Fruit fly (Drosophila melanogaster) whole organism, embryonic: ENCODE results near the gene wapl.

Experiments used
- BEAF-32 ChIP-seq: fragments of 200-800 bp; sonication (Bioruptor generic); optimal IDR thresholded peaks from 3 replicates; lab custom pipeline; 2017; ENCODE audit warnings: missing biosample characterization, missing genetic modification characterization, mild to moderate bottlenecking, moderate library complexity, missing genetic modification reagents
- CG10321 ChIP-seq: fragments of 200-800 bp; sonication (Bioruptor generic); IDR thresholded peaks from 2 replicates; pipeline ENCODE4 v1.3.6; 2022; ENCODE audit warnings: missing biosample characterization, missing genetic modification characterization
- CG10462 ChIP-seq: fragments of 200-800 bp; sonication (Bioruptor generic); optimal IDR thresholded peaks from 2 replicates; lab custom pipeline; 2016; ENCODE audit warnings: missing biosample characterization, missing genetic modification characterization
- CG11093 ChIP-seq: fragments of 200-800 bp; sonication (Bioruptor generic); IDR thresholded peaks from 3 replicates; pipeline ENCODE4 v1.3.6; 2022; ENCODE audit warnings: missing biosample characterization, missing genetic modification characterization
- CG11560 ChIP-seq: fragments of 200-800 bp; sonication (Bioruptor generic); IDR thresholded peaks from 3 replicates; pipeline ENCODE4 v1.3.6; 2022; ENCODE audit warnings: missing biosample characterization, missing genetic modification characterization
- CG12391 ChIP-seq: fragments of 200-800 bp; sonication (Bioruptor generic); optimal IDR thresholded peaks from 3 replicates; lab custom pipeline; 2018; ENCODE audit warnings: missing biosample characterization, mild to moderate bottlenecking, missing genetic modification characterization, moderate library complexity
- CG13287 ChIP-seq: fragments of 200-800 bp; sonication (Bioruptor generic); IDR thresholded peaks from 2 replicates; pipeline ENCODE4 v1.3.6; 2022; ENCODE audit warnings: missing biosample characterization, missing genetic modification characterization; ENCODE audit not compliant: partially characterized antibody
- CG13424 ChIP-seq: fragments of 200-800 bp; sonication (Bioruptor generic); optimal IDR thresholded peaks from 2 replicates; lab custom pipeline; 2019; ENCODE audit warnings: missing biosample characterization, mild to moderate bottlenecking, missing genetic modification characterization, moderate library complexity
- CG14014 ChIP-seq: fragments of 200-800 bp; sonication (Bioruptor generic); IDR thresholded peaks from 2 replicates; pipeline ENCODE4 v1.3.6; 2022; ENCODE audit warnings: missing biosample characterization, missing genetic modification characterization
- CG14860 ChIP-seq: fragments of 200-800 bp; sonication (Bioruptor generic); IDR thresholded peaks from 3 replicates; pipeline ENCODE4 v1.3.6; 2022; ENCODE audit warnings: missing biosample characterization, missing genetic modification characterization; ENCODE audit not compliant: partially characterized antibody
- CG1602 ChIP-seq: fragments of 200-800 bp; sonication (Bioruptor generic); optimal IDR thresholded peaks from 3 replicates; lab custom pipeline; 2016; ENCODE audit warnings: missing biosample characterization, missing genetic modification characterization
- CG17385 ChIP-seq: fragments of 200-800 bp; sonication (Bioruptor generic); optimal IDR thresholded peaks from 3 replicates; lab custom pipeline; 2018; ENCODE audit warnings: missing biosample characterization, mild to moderate bottlenecking, missing genetic modification characterization
- CG17912 ChIP-seq: fragments of 200-800 bp; sonication (Bioruptor generic); optimal IDR thresholded peaks from 2 replicates; lab custom pipeline; 2018; ENCODE audit warnings: missing biosample characterization, mild to moderate bottlenecking, missing genetic modification characterization
- CG18619 ChIP-seq: fragments of 200-800 bp; sonication (Bioruptor generic); optimal IDR thresholded peaks from 3 replicates; lab custom pipeline; 2017; ENCODE audit warnings: missing biosample characterization, mild to moderate bottlenecking, missing genetic modification characterization
- CG30403 ChIP-seq: fragments of 200-800 bp; sonication (Bioruptor generic); optimal IDR thresholded peaks from 3 replicates; lab custom pipeline; 2016; ENCODE audit warnings: missing biosample characterization, missing genetic modification characterization
- CG33557 ChIP-seq: fragments of 200-800 bp; sonication (Bioruptor generic); optimal IDR thresholded peaks from 2 replicates; lab custom pipeline; 2019; ENCODE audit warnings: missing biosample characterization, mild to moderate bottlenecking, missing genetic modification characterization, moderate library complexity
- CG7839 ChIP-seq: fragments of 200-800 bp; sonication (Bioruptor generic); optimal IDR thresholded peaks from 3 replicates; lab custom pipeline; 2018; ENCODE audit warnings: missing biosample characterization, mild to moderate bottlenecking, missing genetic modification characterization, moderate library complexity
- CG8478 ChIP-seq: fragments of >200 bp; optimal IDR thresholded peaks from 2 replicates; lab custom pipeline; 2018
- CG9932 ChIP-seq: fragments of 200-800 bp; sonication (Bioruptor generic); IDR thresholded peaks from 2 replicates; pipeline ENCODE4 v1.3.6; 2022; ENCODE audit warnings: missing biosample characterization, missing genetic modification characterization
- CTCF ChIP-seq: fragments of 200-800 bp; sonication (Bioruptor generic); optimal IDR thresholded peaks from 2 replicates; lab custom pipeline; 2017; ENCODE audit warnings: missing biosample characterization, mild to moderate bottlenecking, missing genetic modification characterization, moderate library complexity
- Chrac-16 ChIP-seq: fragments of 200-800 bp; sonication (Bioruptor generic); optimal IDR thresholded peaks from 3 replicates; lab custom pipeline; 2016; ENCODE audit warnings: missing biosample characterization, missing genetic modification characterization
- D19B ChIP-seq: fragments of 200-800 bp; sonication (Bioruptor generic); optimal IDR thresholded peaks from 2 replicates; lab custom pipeline; 2017; ENCODE audit warnings: missing biosample characterization, mild to moderate bottlenecking, missing genetic modification characterization
- Drgx ChIP-seq: fragments of 200-800 bp; sonication (Bioruptor generic); IDR thresholded peaks from 2 replicates; pipeline ENCODE4 v1.3.6; 2022; ENCODE audit warnings: missing biosample characterization, missing genetic modification characterization
- E2f2 ChIP-seq: fragments of 200-800 bp; sonication (Bioruptor generic); IDR thresholded peaks from 2 replicates; pipeline ENCODE4 v1.3.6; 2022; ENCODE audit warnings: missing biosample characterization, missing genetic modification characterization
- Fer3 ChIP-seq: fragments of 200-800 bp; sonication (Bioruptor generic); optimal IDR thresholded peaks from 2 replicates; lab custom pipeline; 2018; ENCODE audit warnings: missing biosample characterization, mild to moderate bottlenecking, missing genetic modification characterization, moderate library complexity
- Hr3 ChIP-seq: fragments of 200-800 bp; sonication (Bioruptor generic); optimal IDR thresholded peaks from 3 replicates; lab custom pipeline; 2016; ENCODE audit warnings: missing biosample characterization, missing genetic modification characterization
- MBD-R2 ChIP-seq: fragments of 200-800 bp; sonication (Bioruptor generic); IDR thresholded peaks from 2 replicates; pipeline ENCODE4 v1.3.6; 2022; ENCODE audit warnings: missing biosample characterization, missing genetic modification characterization
- NfI ChIP-seq: fragments of 200-800 bp; sonication (Bioruptor generic); optimal IDR thresholded peaks from 3 replicates; lab custom pipeline; 2018; ENCODE audit warnings: missing biosample characterization, mild to moderate bottlenecking, missing genetic modification characterization, moderate library complexity
- Scr ChIP-seq: fragments of 200-800 bp; sonication (Bioruptor generic); IDR thresholded peaks from 2 replicates; pipeline ENCODE4 v1.3.6; 2022; ENCODE audit warnings: missing biosample characterization, missing genetic modification characterization; ENCODE audit not compliant: partially characterized antibody
- Spps ChIP-seq: fragments of 200-800 bp; sonication (Bioruptor generic); optimal IDR thresholded peaks from 2 replicates; lab custom pipeline; 2018; ENCODE audit warnings: missing biosample characterization, mild to moderate bottlenecking, missing genetic modification characterization
- Sry-β ChIP-seq: fragments of 200-800 bp; sonication (Bioruptor generic); optimal IDR thresholded peaks from 2 replicates; lab custom pipeline; 2018; ENCODE audit warnings: missing biosample characterization, mild to moderate bottlenecking, missing genetic modification characterization, moderate library complexity
- Sry-δ ChIP-seq: fragments of 200-800 bp; sonication (Bioruptor generic); optimal IDR thresholded peaks from 2 replicates; lab custom pipeline; 2016; ENCODE audit warnings: missing biosample characterization, missing genetic modification characterization
- Ssrp ChIP-seq: fragments of 200-800 bp; sonication (Bioruptor generic); optimal IDR thresholded peaks from 2 replicates; lab custom pipeline; 2018; ENCODE audit warnings: missing biosample characterization, mild to moderate bottlenecking, missing genetic modification characterization, moderate library complexity
- Trl ChIP-seq, 3 experiments: fragments of >200 bp in 2 of 3; fragments of 200-800 bp in 1 of 3; sonication (Bioruptor generic) in 1 of 3; optimal IDR thresholded peaks; 2 replicates in 1 of 3; 3 replicates in 2 of 3; lab custom pipeline; 2016 to 2017; ENCODE audit warnings: missing biosample characterization in 1 of 3, missing genetic modification characterization in 1 of 3
- Xbp1 ChIP-seq: fragments of 200-800 bp; sonication (Bioruptor generic); optimal IDR thresholded peaks from 3 replicates; lab custom pipeline; 2016; ENCODE audit warnings: missing biosample characterization, mild to moderate bottlenecking, missing genetic modification characterization
- Xrp1 ChIP-seq: fragments of 200-800 bp; sonication (Bioruptor generic); IDR thresholded peaks from 2 replicates; pipeline ENCODE4 v1.3.6; 2022; ENCODE audit warnings: missing biosample characterization, missing genetic modification characterization
- bigmax ChIP-seq: fragments of 200-800 bp; sonication (Bioruptor generic); optimal IDR thresholded peaks from 2 replicates; lab custom pipeline; 2018; ENCODE audit warnings: missing biosample characterization, mild to moderate bottlenecking, missing genetic modification characterization
- cad ChIP-seq: fragments of >200 bp; optimal IDR thresholded peaks from 2 replicates; lab custom pipeline; 2017; ENCODE audit warnings: missing biosample characterization, missing genetic modification characterization
- corto ChIP-seq: fragments of 200-800 bp; sonication (Bioruptor generic); optimal IDR thresholded peaks from 2 replicates; lab custom pipeline; 2016; ENCODE audit warnings: missing biosample characterization, mild to moderate bottlenecking, missing genetic modification characterization, moderate library complexity
- crp ChIP-seq, 2 experiments: fragments of 200-800 bp; sonication (Bioruptor generic); optimal IDR thresholded peaks; 2 replicates in 1 of 2; 3 replicates in 1 of 2; lab custom pipeline; 2017; ENCODE audit warnings: missing biosample characterization in 2 of 2, missing genetic modification characterization in 2 of 2, mild to moderate bottlenecking in 1 of 2, moderate library complexity in 1 of 2
- danr ChIP-seq: fragments of 200-800 bp; sonication (Bioruptor generic); IDR thresholded peaks from 2 replicates; pipeline ENCODE4 v1.3.6; 2022; ENCODE audit warnings: missing biosample characterization, missing genetic modification characterization
- dimm ChIP-seq: fragments of 200-800 bp; sonication (Bioruptor generic); IDR thresholded peaks from 2 replicates; pipeline ENCODE4 v1.3.6; 2022; ENCODE audit warnings: missing biosample characterization, missing genetic modification characterization
- dpn ChIP-seq, 2 experiments: fragments of 200-800 bp; sonication (Bioruptor generic); optimal IDR thresholded peaks; 3 replicates each; lab custom pipeline; 2016; ENCODE audit warnings: missing biosample characterization in 2 of 2, missing genetic modification characterization in 2 of 2
- fd64A ChIP-seq: fragments of 200-800 bp; sonication (Bioruptor generic); optimal IDR thresholded peaks from 3 replicates; lab custom pipeline; 2018; ENCODE audit warnings: missing biosample characterization, mild to moderate bottlenecking, missing genetic modification characterization
- h ChIP-seq: fragments of >200 bp; optimal IDR thresholded peaks from 2 replicates; lab custom pipeline; 2017
- hkb ChIP-seq, 2 experiments: fragments of 200-800 bp in 1 of 2; fragments of >200 bp in 1 of 2; sonication (Bioruptor generic) in 1 of 2; IDR thresholded peaks in 1 of 2; optimal IDR thresholded peaks in 1 of 2; 2 replicates each; pipeline versions ENCODE4 v1.3.6 to Lab custom; 2017 to 2022; ENCODE audit warnings: missing biosample characterization in 1 of 2, missing genetic modification characterization in 1 of 2
- maf-S ChIP-seq: fragments of 200-800 bp; sonication (Bioruptor generic); optimal IDR thresholded peaks from 2 replicates; lab custom pipeline; 2016; ENCODE audit warnings: missing biosample characterization, missing genetic modification characterization
- row ChIP-seq: fragments of 200-800 bp; sonication (Bioruptor generic); IDR thresholded peaks from 3 replicates; pipeline ENCODE4 v1.3.6; 2022; ENCODE audit warnings: missing biosample characterization, missing genetic modification characterization
- vfl ChIP-seq: fragments of 200-800 bp; sonication (Bioruptor generic); optimal IDR thresholded peaks from 2 replicates; lab custom pipeline; 2016; ENCODE audit warnings: missing biosample characterization, missing genetic modification characterization

The wapl gene

DNA sequence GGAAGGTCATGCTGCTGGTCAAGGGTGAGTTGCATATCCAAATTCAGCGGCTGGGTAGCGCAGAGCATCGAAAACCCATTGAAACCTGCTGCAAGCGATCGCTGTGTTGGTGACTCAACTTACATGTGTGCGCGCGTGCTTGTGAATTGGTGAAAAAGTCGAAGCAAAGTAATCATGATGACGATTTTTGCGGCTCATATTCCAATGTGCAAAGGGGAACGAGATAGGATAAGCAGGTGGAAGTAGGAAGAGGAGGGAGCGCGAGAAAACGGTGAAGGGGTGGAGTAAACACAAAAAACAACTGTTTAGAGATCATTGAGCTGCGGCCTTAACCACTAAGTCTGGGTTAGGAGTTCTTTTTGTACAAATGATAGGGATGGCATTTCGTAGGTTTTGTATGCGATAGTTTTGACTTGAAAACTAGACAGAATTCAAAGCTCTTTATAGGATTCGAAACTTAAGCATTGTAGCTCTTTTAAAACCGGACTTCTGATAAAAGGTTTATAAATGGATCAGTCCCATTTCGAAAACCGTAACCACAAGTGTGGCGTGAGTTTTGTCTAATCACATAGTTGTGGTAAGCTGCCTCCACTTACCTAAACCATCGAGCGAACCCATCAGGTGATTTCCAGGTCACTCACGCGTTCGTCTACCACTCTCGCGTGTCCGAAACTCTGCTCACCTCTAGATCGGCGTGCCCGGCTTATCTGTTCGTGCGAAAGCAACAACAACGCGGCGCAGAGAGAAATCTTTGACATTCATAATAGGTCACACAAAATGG is 12.9 kb downstream of the wapl start (continued):
- TF ChIP-seq Drgx (GFP tag; lab: Robert Waterston, UW) (peak; percentile 33; the same call in 1 of the 2 replicates), Sry-δ (GFP tag; lab: Kevin White, UChicago) (peak; percentile 86), CG17912 (no peak), crp (GFP tag; optimal IDR thresholded peaks at IDR 0.05; lab: Kevin White, UChicago) (peak in 1 of 2 experiments; percentile 39), CG30403 (GFP tag; lab: Kevin White, UChicago) (peak; percentile 49), CG10462 (GFP tag; lab: Kevin White, UChicago) (no peak), CG8478 (lab: Kevin White, UChicago) (no peak), E2f2 (GFP tag; lab: Robert Waterston, UW) (peak; percentile 12; the same call in 1 of the 2 replicates), CG13287 (peak; percentile 79), Hr3 (peak; percentile 56), dpn (GFP tag; optimal IDR thresholded peaks at IDR 0.05; lab: Kevin White, UChicago) (peak; percentile 15 to 66), danr (GFP tag; lab: Robert Waterston, UW) (0 out of 2 replicates have a peak, but pooled peaks have one; percentile 20), Xbp1 (peak; percentile 26), CG33557 (GFP tag; lab: Kevin White, UChicago) (peak; percentile 42), BEAF-32 (GFP tag; lab: Kevin White, UChicago) (peak; percentile 83), vfl (GFP tag; lab: Kevin White, UChicago) (no peak), fd64A (GFP tag; lab: Kevin White, UChicago) (no peak), Fer3 (tag; lab: Kevin White, UChicago) (peak; percentile 7), Xrp1 (GFP tag; lab: Robert Waterston, UW) (0 out of 2 replicates have a peak, but pooled peaks have one; percentile 5), maf-S (peak; percentile 21), corto (peak; percentile 67), row (GFP tag; lab: Robert Waterston, UW) (peak; percentile 87), CG11560 (no peak), CG14014 (GFP tag; lab: Robert Waterston, UW) (peak; percentile 27; the same call in 1 of the 2 replicates), CG11093 (GFP tag; lab: Robert Waterston, UW) (no peak), Scr (peak; percentile 87), Sry-β (GFP tag; lab: Kevin White, UChicago) (no peak), Chrac-16 (no peak), MBD-R2 (GFP tag; lab: Robert Waterston, UW) (no peak; the same call in none of the 2 replicates), dimm (GFP tag; lab: Robert Waterston, UW) (0 out of 2 replicates have a peak, but pooled peaks have one; percentile 20), bigmax (no peak), NfI (GFP tag; lab: Kevin White, UChicago) (peak; percentile 23), Trl (optimal IDR thresholded peaks at IDR 0.05; lab: Kevin White, UChicago) (no peak), Trl (GFP tag; optimal IDR thresholded peaks at IDR 0.05; lab: Kevin White, UChicago) (peak; percentile 60), hkb (optimal IDR thresholded peaks at IDR 0.05; lab: Kevin White, UChicago) (no peak), hkb (GFP tag; IDR thresholded peaks at IDR 0.05; lab: Robert Waterston, UW) (0 out of 2 replicates have a peak, but pooled peaks have one; percentile 29), CG17385 (GFP tag; lab: Kevin White, UChicago) (peak; percentile 41), CG13424 (peak; percentile 47), Spps (tag; lab: Kevin White, UChicago) (no peak), CG14860 (GFP tag; lab: Robert Waterston, UW) (peak; percentile 78), cad (GFP tag; lab: Kevin White, UChicago) (no peak), CG10321 (GFP tag; lab: Robert Waterston, UW) (no peak), CG7839 (tag; lab: Kevin White, UChicago) (peak; percentile 45), CG18619 (peak; percentile 27), CG12391 (tag; lab: Kevin White, UChicago) (peak; percentile 49), CG1602 (GFP tag; lab: Kevin White, UChicago) (no peak), D19B (GFP tag; lab: Kevin White, UChicago) (peak; percentile 42), CG9932 (peak; percentile 63; the same call in 1 of the 2 replicates), Ssrp (tag; lab: Kevin White, UChicago) (peak; percentile 16), h (lab: Kevin White, UChicago) (no peak), CTCF (GFP tag; lab: Kevin White, UChicago) (no peak)
